Worm (Caenorhabditis elegans) whole organism, L4 larva: ENCODE results near the gene Y4C6A.4.

Experiments used
- F44E2.7 ChIP-seq: fragments of 200-800 bp; sonication (Bioruptor generic); IDR thresholded peaks from 2 replicates; pipeline ENCODE4 v2.1.2; 2022; ENCODE audit warnings: missing genetic modification characterization, missing compliant biosample characterization
- F49E8.2 ChIP-seq: sonication (generic microtip); optimal IDR thresholded peaks from 2 replicates; lab custom pipeline; 2016; ENCODE audit warnings: missing compliant biosample characterization, mild to moderate bottlenecking, missing genetic modification characterization, borderline replicate concordance
- Y75B8A.6 ChIP-seq: fragments of 200-800 bp; sonication (Bioruptor generic); IDR thresholded peaks from 2 replicates; pipeline ENCODE4 v1.3.6; 2022; ENCODE audit warnings: missing genetic modification reagents, missing genetic modification characterization, missing compliant biosample characterization
- ceh-28 ChIP-seq: fragments of 150-350 bp; optimal IDR thresholded peaks from 2 replicates; lab custom pipeline; 2014; ENCODE audit warnings: missing biosample characterization, missing genetic modification reagents, missing genetic modification characterization
- dmd-8 ChIP-seq: fragments of 200-800 bp; sonication (Bioruptor generic); IDR thresholded peaks from 2 replicates; pipeline ENCODE4 v1.3.6; 2022; ENCODE audit warnings: missing genetic modification characterization, missing compliant biosample characterization
- jun-1 ChIP-seq: fragments of 150-350 bp; optimal IDR thresholded peaks from 2 replicates; lab custom pipeline; 2014; ENCODE audit warnings: missing biosample characterization, missing genetic modification reagents, missing genetic modification characterization
- lir-3 ChIP-seq: sonication (generic microtip); optimal IDR thresholded peaks from 2 replicates; lab custom pipeline; 2016; ENCODE audit warnings: mild to moderate bottlenecking, missing genetic modification characterization, missing compliant biosample characterization
- mep-1 ChIP-seq: fragments of 150-350 bp; sonication (generic microtip); optimal IDR thresholded peaks from 3 replicates; lab custom pipeline; 2014; ENCODE audit warnings: missing biosample characterization, missing genetic modification characterization
- unc-62 ChIP-seq, 3 experiments: fragments of 150-350 bp in 1 of 3; sonication (generic microtip); optimal IDR thresholded peaks in 2 of 3; peaks in 1 of 3; 1 replicate in 1 of 3; 2 replicates in 2 of 3; lab custom pipeline; 2014 to 2017; ENCODE audit warnings: missing biosample characterization in 3 of 3, missing genetic modification characterization in 3 of 3, missing genetic modification reagents in 3 of 3, missing genotype in 1 of 3
- zag-1 ChIP-seq: fragments of 150-350 bp; optimal IDR thresholded peaks from 2 replicates; lab custom pipeline; 2014; ENCODE audit warnings: missing biosample characterization, missing genetic modification characterization
- ztf-11 ChIP-seq: fragments of 150-350 bp; optimal IDR thresholded peaks from 2 replicates; lab custom pipeline; 2014; ENCODE audit warnings: missing biosample characterization, missing genetic modification characterization

ce11 chrIV:5492196-5492595, 39.4 kb downstream of the Y4C6A.4 start:
- TF ChIP-seq ztf-11: no peak
- TF ChIP-seq jun-1 (tag; lab: Kevin White, UChicago): no peak
- TF ChIP-seq unc-62 (GFP tag; optimal IDR thresholded peaks at IDR 0.05 in 1 of 2; lab: Kevin White, UChicago): peak in 1 of 2 experiments; percentile 63
- TF ChIP-seq unc-62 (tag; optimal IDR thresholded peaks at IDR 0.05; lab: Kevin White, UChicago): no peak
- no peak for TF ChIP-seq dmd-8 (GFP tag; lab: Robert Waterston, UW)
- no peak for TF ChIP-seq F44E2.7 (GFP tag; lab: Robert Waterston, UW)
- TF ChIP-seq mep-1: no peak
- no peak for TF ChIP-seq ceh-28 (tag; lab: Kevin White, UChicago)
- TF ChIP-seq F49E8.2 (tag; lab: Kevin White, UChicago): no peak
- no peak for TF ChIP-seq zag-1
- TF ChIP-seq lir-3: no peak
- TF ChIP-seq Y75B8A.6: no peak
